Worm (Caenorhabditis elegans) whole organism, L2 larva: ENCODE measurements around the gene nhl-2.

Experiments used
- F13H6.1 ChIP-seq: sonication (generic microtip); optimal IDR thresholded peaks from 2 replicates; lab custom pipeline; 2016; ENCODE audit warnings: missing genetic modification characterization, missing compliant biosample characterization
- Y55F3AM.14 ChIP-seq: fragments of 200-800 bp; sonication (Bioruptor generic); optimal IDR thresholded peaks from 2 replicates; lab custom pipeline; 2018; ENCODE audit warnings: mild to moderate bottlenecking, missing genetic modification characterization, missing compliant biosample characterization
- ZK546.5 ChIP-seq: sonication (generic microtip); optimal IDR thresholded peaks from 2 replicates; lab custom pipeline; 2017; ENCODE audit warnings: missing biosample characterization, missing genetic modification characterization
- alr-1 ChIP-seq: fragments of 150-350 bp; optimal IDR thresholded peaks from 2 replicates; lab custom pipeline; 2014; ENCODE audit warnings: missing biosample characterization, missing genetic modification characterization
- aly-2 ChIP-seq: fragments of 150-350 bp; optimal IDR thresholded peaks from 2 replicates; lab custom pipeline; 2014; ENCODE audit warnings: missing biosample characterization, missing genetic modification characterization
- ama-1 ChIP-seq: fragments of 150-350 bp; optimal IDR thresholded peaks from 2 replicates; lab custom pipeline; 2018; ENCODE audit warnings: inconsistent platforms
- blmp-1 ChIP-seq: sonication (generic microtip); optimal IDR thresholded peaks from 2 replicates; lab custom pipeline; 2017; ENCODE audit warnings: missing genetic modification characterization, mild to moderate bottlenecking, missing compliant biosample characterization, antibody characterized with exemption, moderate library complexity; ENCODE audit not compliant: insufficient read depth
- ceh-16 ChIP-seq: fragments of 150-350 bp; optimal IDR thresholded peaks from 2 replicates; lab custom pipeline; 2014; ENCODE audit warnings: missing biosample characterization, missing genetic modification characterization
- dmd-4 ChIP-seq: sonication (generic microtip); optimal IDR thresholded peaks from 2 replicates; lab custom pipeline; 2017; ENCODE audit warnings: missing biosample characterization, missing genetic modification characterization
- elt-1 ChIP-seq: fragments of 150-350 bp; optimal IDR thresholded peaks from 2 replicates; lab custom pipeline; 2014; ENCODE audit warnings: missing biosample characterization, missing genetic modification characterization
- elt-3 ChIP-seq: sonication (generic microtip); optimal IDR thresholded peaks from 2 replicates; lab custom pipeline; 2017; ENCODE audit warnings: missing biosample characterization, missing genetic modification characterization
- gmeb-1 ChIP-seq: fragments of 150-350 bp; optimal IDR thresholded peaks from 2 replicates; lab custom pipeline; 2014; ENCODE audit warnings: missing biosample characterization, missing genetic modification characterization
- lin-11 ChIP-seq: fragments of 150-350 bp; sonication (generic microtip); optimal IDR thresholded peaks from 2 replicates; lab custom pipeline; 2014; ENCODE audit warnings: missing biosample characterization, missing genetic modification characterization, inconsistent platforms, mixed read lengths
- lin-13 ChIP-seq: fragments of 150-350 bp; optimal IDR thresholded peaks from 2 replicates; lab custom pipeline; 2014; ENCODE audit warnings: missing biosample characterization, missing genetic modification reagents, missing genetic modification characterization
- lin-39 ChIP-seq: fragments of 150-350 bp; optimal IDR thresholded peaks from 2 replicates; lab custom pipeline; 2014; ENCODE audit warnings: missing biosample characterization, missing genetic modification reagents, missing genetic modification characterization
- mbf-1 ChIP-seq: sonication (generic microtip); optimal IDR thresholded peaks from 2 replicates; lab custom pipeline; 2017; ENCODE audit warnings: missing biosample characterization, missing genetic modification characterization
- mdl-1 ChIP-seq, 2 experiments: fragments of 150-350 bp in 1 of 2; sonication (generic microtip) in 1 of 2; optimal IDR thresholded peaks; 2 replicates each; lab custom pipeline; 2017; ENCODE audit warnings: missing biosample characterization in 2 of 2, missing genetic modification characterization in 2 of 2
- nhr-12 ChIP-seq: fragments of 150-350 bp; optimal IDR thresholded peaks from 2 replicates; lab custom pipeline; 2014; ENCODE audit warnings: missing biosample characterization, missing genetic modification characterization
- nhr-129 ChIP-seq: fragments of 150-350 bp; optimal IDR thresholded peaks from 2 replicates; lab custom pipeline; 2014; ENCODE audit warnings: missing biosample characterization, missing genetic modification characterization
- nhr-21 ChIP-seq: fragments of 150-350 bp; optimal IDR thresholded peaks from 2 replicates; lab custom pipeline; 2014; ENCODE audit warnings: missing biosample characterization, missing genetic modification characterization
- nhr-23 ChIP-seq: fragments of 150-350 bp; optimal IDR thresholded peaks from 2 replicates; lab custom pipeline; 2014; ENCODE audit warnings: missing biosample characterization, missing genetic modification reagents, missing genetic modification characterization
- nhr-237 ChIP-seq: fragments of 150-350 bp; optimal IDR thresholded peaks from 2 replicates; lab custom pipeline; 2014; ENCODE audit warnings: missing biosample characterization, missing genetic modification characterization
- nhr-25 ChIP-seq: fragments of 150-350 bp; sonication (generic microtip); optimal IDR thresholded peaks from 3 replicates; lab custom pipeline; 2014; ENCODE audit warnings: missing biosample characterization, missing genetic modification characterization
- nhr-77 ChIP-seq: fragments of 150-350 bp; optimal IDR thresholded peaks from 2 replicates; lab custom pipeline; 2014; ENCODE audit warnings: missing biosample characterization, missing genetic modification characterization
- peb-1 ChIP-seq: fragments of 150-350 bp; optimal IDR thresholded peaks from 2 replicates; lab custom pipeline; 2014; ENCODE audit warnings: missing biosample characterization, missing genetic modification characterization
- sem-4 ChIP-seq: fragments of 150-350 bp; optimal IDR thresholded peaks from 2 replicates; lab custom pipeline; 2014; ENCODE audit warnings: missing biosample characterization, missing genetic modification reagents, missing genetic modification characterization
- sma-9 ChIP-seq, 2 experiments: fragments of 150-350 bp in 1 of 2; sonication (generic microtip) in 1 of 2; optimal IDR thresholded peaks; 2 replicates each; lab custom pipeline; 2014 to 2016; ENCODE audit warnings: missing genetic modification characterization in 2 of 2, mild to moderate bottlenecking in 1 of 2, missing biosample characterization in 1 of 2, missing compliant biosample characterization in 1 of 2, missing genetic modification reagents in 1 of 2, moderate library complexity in 1 of 2
- snpc-4 ChIP-seq: fragments of 150-350 bp; optimal IDR thresholded peaks from 2 replicates; lab custom pipeline; 2014; ENCODE audit warnings: missing biosample characterization, missing genetic modification characterization
- unc-39 ChIP-seq: fragments of 150-350 bp; optimal IDR thresholded peaks from 2 replicates; lab custom pipeline; 2014; ENCODE audit warnings: missing biosample characterization, missing genetic modification characterization
- unc-55 ChIP-seq: fragments of 150-350 bp; sonication (generic microtip); optimal IDR thresholded peaks from 3 replicates; lab custom pipeline; 2014; ENCODE audit warnings: missing biosample characterization, missing genetic modification reagents, missing genetic modification characterization
- unc-62 ChIP-seq: fragments of 150-350 bp; optimal IDR thresholded peaks from 2 replicates; lab custom pipeline; 2014; ENCODE audit warnings: missing biosample characterization, missing genetic modification reagents, missing genetic modification characterization
- ztf-11 ChIP-seq: sonication (generic microtip); optimal IDR thresholded peaks from 2 replicates; lab custom pipeline; 2017; ENCODE audit warnings: missing biosample characterization, missing genetic modification characterization
- ztf-4 ChIP-seq: fragments of 150-350 bp; optimal IDR thresholded peaks from 2 replicates; lab custom pipeline; 2014; ENCODE audit warnings: missing biosample characterization, missing genetic modification characterization

The nhl-2 gene

DNA sequence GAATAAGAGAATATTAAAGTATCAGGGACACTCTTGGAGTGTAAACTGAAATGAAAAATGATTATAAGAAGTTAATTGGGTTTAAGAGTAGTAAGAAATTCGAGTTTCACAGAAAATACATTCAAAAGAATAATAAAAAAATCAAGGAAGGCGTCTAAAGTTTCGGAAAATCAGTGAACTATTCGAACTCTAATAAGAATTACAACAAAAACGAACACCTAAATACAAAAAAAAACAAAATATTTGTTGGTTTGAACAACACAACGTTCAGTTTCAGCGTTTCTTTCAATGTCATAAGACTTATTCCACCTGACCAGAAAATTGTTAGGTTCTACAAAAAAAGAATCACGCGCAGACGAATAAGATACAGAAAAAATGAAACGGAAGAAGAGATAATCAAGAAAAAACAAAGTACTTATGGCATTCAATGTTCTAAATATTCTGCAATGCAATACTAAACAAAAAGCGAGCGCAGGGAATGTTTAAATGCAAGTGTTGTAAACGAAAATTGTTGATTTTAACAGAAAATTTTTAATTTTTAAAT lies at the start of gene nhl-2:
TSS of gene nhl-2 (minus strand) at position 51 of the 544 bp plus-strand sequence.
- TF ChIP-seq ama-1 (no peak), nhr-25 (tag; lab: Kevin White, UChicago) (no peak), elt-3 (tag; lab: Kevin White, UChicago) (no peak), sma-9 (GFP tag; optimal IDR thresholded peaks at IDR 0.05; lab: Kevin White, UChicago) (no peak), sma-9 (tag; optimal IDR thresholded peaks at IDR 0.05; lab: Kevin White, UChicago) (no peak), nhr-23 (no peak), nhr-129 (no peak), blmp-1 (no peak), nhr-237 (tag; lab: Kevin White, UChicago) (no peak), ceh-16 (no peak), mdl-1 (tag; optimal IDR thresholded peaks at IDR 0.05; lab: Kevin White, UChicago) (no peak), ztf-11 (tag; lab: Kevin White, UChicago) (no peak), elt-1 (tag; lab: Kevin White, UChicago) (no peak), mbf-1 (tag; lab: Kevin White, UChicago) (no peak)

DNA sequence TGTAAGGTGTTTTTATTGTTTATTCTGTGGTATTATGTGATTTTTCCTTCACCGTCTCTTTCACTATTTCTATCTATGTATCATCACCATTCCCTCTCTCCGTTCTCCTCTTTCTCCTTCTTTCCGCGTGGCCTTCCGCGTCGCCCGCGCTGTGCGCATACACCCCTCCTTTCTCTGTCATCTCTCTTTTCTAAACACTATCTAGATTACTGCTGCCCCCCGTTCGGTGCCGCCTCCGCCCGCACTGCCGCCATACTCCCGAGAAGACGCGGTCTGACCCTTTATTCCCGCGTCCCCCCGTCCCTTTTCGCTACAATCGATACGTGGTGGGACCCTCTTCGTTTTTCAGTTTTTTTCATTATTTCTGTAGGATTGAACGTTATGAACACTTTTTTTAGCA lies 49.7 kb upstream of the nhl-2 start:
- TF ChIP-seq nhr-25 (tag; lab: Kevin White, UChicago), result no peak

DNA sequence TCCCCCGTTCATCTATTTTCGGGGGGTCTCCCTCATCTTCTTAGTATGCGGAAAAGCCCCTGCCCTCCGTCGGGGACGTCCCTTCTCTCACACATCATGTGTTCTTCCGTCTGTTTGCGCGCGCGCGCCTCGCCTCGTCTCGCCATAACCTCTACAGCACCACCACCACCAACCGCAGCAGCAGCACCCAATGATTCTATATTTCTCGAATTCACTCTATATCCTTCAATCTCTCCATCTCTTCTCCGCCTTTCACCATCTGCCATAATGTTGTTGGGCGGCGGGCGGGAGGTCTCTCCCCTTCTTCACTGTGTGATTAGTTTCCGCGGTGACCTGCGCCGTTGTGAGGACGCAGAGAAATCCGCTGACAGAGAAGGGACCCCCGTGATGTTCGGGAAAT lies 48.5 kb upstream of the nhl-2 start:
- no peak for TF ChIP-seq ztf-4
- no peak for TF ChIP-seq sem-4 (tag; lab: Kevin White, UChicago)
- peak; percentile 35 for TF ChIP-seq lin-39 (tag; lab: Kevin White, UChicago)
- peak; percentile 27 for TF ChIP-seq lin-11 (tag; lab: Kevin White, UChicago)
- TF ChIP-seq peb-1, result no peak
- peak; percentile 6 for TF ChIP-seq unc-55 (GFP tag; lab: Kevin White, UChicago)
- TF ChIP-seq elt-3 (tag; lab: Kevin White, UChicago), result no peak
- TF ChIP-seq unc-39 (tag; lab: Kevin White, UChicago), result no peak
- no peak for TF ChIP-seq lin-13
- peak; percentile 29 for TF ChIP-seq F13H6.1
- TF ChIP-seq dmd-4 (tag; lab: Kevin White, UChicago), result no peak
- no peak for TF ChIP-seq unc-62 (GFP tag; lab: Kevin White, UChicago)
- TF ChIP-seq alr-1 (tag; lab: Kevin White, UChicago), result no peak

ce11 chrIII:4944213-4944612 lies 45.3 kb upstream of the nhl-2 start, which contains the start of gene ntl-9:
TSS of gene ntl-9 (plus strand) at chrIII:4944513.
- no peak for TF ChIP-seq gmeb-1 (tag; lab: Kevin White, UChicago)
- TF ChIP-seq sma-9 (GFP tag; optimal IDR thresholded peaks at IDR 0.05; lab: Kevin White, UChicago), result no peak
- TF ChIP-seq sma-9 (tag; optimal IDR thresholded peaks at IDR 0.05; lab: Kevin White, UChicago), result no peak
- no peak for TF ChIP-seq mbf-1 (tag; lab: Kevin White, UChicago)
- no peak for TF ChIP-seq snpc-4
- TF ChIP-seq nhr-21 (tag; lab: Kevin White, UChicago), result no peak
- TF ChIP-seq lin-11 (tag; lab: Kevin White, UChicago), result no peak
- no peak for TF ChIP-seq lin-13
- TF ChIP-seq alr-1 (tag; lab: Kevin White, UChicago), result no peak
- TF ChIP-seq elt-3 (tag; lab: Kevin White, UChicago), result no peak
- no peak for TF ChIP-seq dmd-4 (tag; lab: Kevin White, UChicago)
- TF ChIP-seq Y55F3AM.14 (GFP tag; lab: Kevin White, UChicago), result no peak
- no peak for TF ChIP-seq aly-2 (tag; lab: Kevin White, UChicago)

DNA sequence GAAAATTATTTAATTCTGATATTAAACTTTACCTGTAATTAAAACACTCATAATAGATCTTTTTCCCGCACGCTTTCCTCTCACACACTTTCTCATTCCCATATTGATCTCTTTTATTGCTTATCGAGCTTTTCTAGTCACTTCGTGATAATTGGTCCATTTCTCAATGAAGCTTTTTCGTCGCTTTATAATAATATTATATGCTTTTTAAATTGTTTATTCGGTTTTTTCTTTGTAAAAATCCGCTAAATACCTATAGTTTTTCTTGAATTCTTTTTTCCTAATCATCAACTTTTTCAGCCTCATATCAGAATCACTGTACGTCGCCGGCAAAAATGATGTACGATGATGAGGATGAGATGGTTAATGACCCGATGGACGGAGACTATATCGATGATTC lies 40.4 kb upstream of the nhl-2 start, which contains the start of gene rpb-2:
TSS of gene rpb-2 (plus strand) at position 301 of the 400 bp plus-strand sequence.
- TF ChIP-seq dmd-4 (tag; lab: Kevin White, UChicago), result no peak
- TF ChIP-seq nhr-12, result no peak
- no peak for TF ChIP-seq aly-2 (tag; lab: Kevin White, UChicago)
- no peak for TF ChIP-seq ama-1
- no peak for TF ChIP-seq ztf-4
- TF ChIP-seq ZK546.5 (tag; lab: Kevin White, UChicago), result no peak
- TF ChIP-seq mdl-1 (tag; optimal IDR thresholded peaks at IDR 0.05; lab: Kevin White, UChicago), result no peak
- no peak for TF ChIP-seq nhr-77 (tag; lab: Kevin White, UChicago)
- no peak for TF ChIP-seq lin-11 (tag; lab: Kevin White, UChicago)
- TF ChIP-seq nhr-129, result no peak
